Fruit fly (Drosophila melanogaster) whole organism: Measurements from ENCODE around the gene whe.

Experiments used
- CG8478 ChIP-seq: fragments of >200 bp; optimal IDR thresholded peaks from 2 replicates; lab custom pipeline; 2018; ENCODE audit warnings: inconsistent platforms
- EcR ChIP-seq, 2 experiments: fragments of >200 bp; optimal IDR thresholded peaks; 2 replicates each; lab custom pipeline; 2017; ENCODE audit warnings: missing biosample characterization in 2 of 2, missing genetic modification characterization in 2 of 2, missing genetic modification reagents in 2 of 2

DNA sequence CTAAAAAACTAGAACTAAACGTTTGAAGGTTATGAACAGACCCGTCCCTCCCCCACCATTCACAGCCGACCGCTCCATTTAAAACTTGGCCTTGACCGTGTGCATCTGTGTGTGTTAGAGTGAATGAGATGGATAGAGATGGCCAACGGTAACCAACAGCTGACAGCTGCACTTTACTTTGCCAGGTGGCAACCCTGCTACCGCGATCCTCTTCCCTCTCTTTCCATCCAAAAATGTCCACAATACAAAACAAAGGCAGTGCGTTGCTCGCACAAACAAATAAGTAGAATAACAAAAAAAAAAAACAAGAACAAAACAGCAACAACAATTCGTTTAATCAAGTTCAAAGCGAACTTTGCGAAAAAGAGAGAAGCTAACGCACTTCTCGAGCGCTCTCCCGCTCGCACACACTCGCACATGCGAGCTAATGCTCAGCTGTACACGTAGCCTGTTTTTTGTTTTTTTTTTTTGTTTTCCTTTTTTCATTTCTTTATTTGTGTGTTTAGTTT, 34.1 kb downstream of the whe start:
- peak in 1 of 2 experiments; percentile 53 for TF ChIP-seq EcR (GFP tag; optimal IDR thresholded peaks at IDR 0.05; lab: Kevin White, UChicago)
- TF ChIP-seq CG8478 (lab: Kevin White, UChicago): no peak
